Fruit fly (Drosophila melanogaster) whole organism, adult: Measurements from ENCODE around the gene Sec23.

Source experiments
- CG33017 ChIP-seq: fragments of 200-800 bp; sonication (Bioruptor generic); optimal IDR thresholded peaks from 2 replicates; lab custom pipeline; 2018; ENCODE audit warnings: missing biosample characterization, mild to moderate bottlenecking, missing genetic modification characterization, moderate library complexity
- CG7101 ChIP-seq: fragments of 200-800 bp; sonication (Bioruptor generic); optimal IDR thresholded peaks from 2 replicates; lab custom pipeline; 2018; ENCODE audit warnings: missing biosample characterization, mild to moderate bottlenecking, missing genetic modification characterization, moderate library complexity
- cic ChIP-seq: fragments of 200-800 bp; sonication (Bioruptor generic); optimal IDR thresholded peaks from 2 replicates; lab custom pipeline; 2017; ENCODE audit warnings: missing biosample characterization, mild to moderate bottlenecking, missing genetic modification characterization, moderate library complexity
- ovo ChIP-seq: fragments of 200-800 bp; sonication (Bioruptor generic); optimal IDR thresholded peaks from 2 replicates; lab custom pipeline; 2016; ENCODE audit warnings: missing biosample characterization, missing genetic modification characterization
- tj ChIP-seq: fragments of 200-800 bp; sonication (Bioruptor generic); optimal IDR thresholded peaks from 3 replicates; lab custom pipeline; 2017; ENCODE audit warnings: missing biosample characterization, mild to moderate bottlenecking, missing genetic modification characterization, moderate library complexity

DNA sequence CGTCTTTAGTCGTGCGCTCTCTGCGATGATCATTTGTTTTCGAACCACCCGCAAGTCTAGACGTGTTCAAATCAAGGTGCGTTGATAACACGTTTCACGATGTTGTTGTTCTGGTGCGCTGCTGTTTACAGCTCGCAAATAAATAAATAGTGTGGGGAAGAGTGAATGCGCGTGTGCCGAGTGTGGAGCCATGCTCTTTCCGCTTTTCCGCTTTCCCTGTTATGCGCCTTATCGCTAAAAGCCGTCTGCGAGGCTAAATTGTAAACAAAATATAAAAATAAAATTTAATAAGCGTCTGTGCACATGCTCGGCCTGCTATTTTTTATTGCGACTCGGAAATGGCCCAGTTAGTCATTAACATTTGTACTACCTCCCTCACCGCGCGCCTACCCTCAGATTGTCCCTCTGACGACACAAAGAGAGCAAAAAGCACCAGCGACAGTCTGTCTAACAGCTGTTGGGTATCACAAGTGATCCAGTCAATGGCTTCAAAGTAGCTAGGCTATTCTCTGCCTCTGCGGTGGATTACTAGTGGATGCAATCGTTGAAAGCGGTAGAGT is 23.9 kb downstream of the Sec23 start:
- TF ChIP-seq ovo (GFP tag; lab: Kevin White, UChicago) (peak; percentile 72), cic (GFP tag; lab: Kevin White, UChicago) (peak; percentile 96), CG33017 (tag; lab: Kevin White, UChicago) (peak; percentile 56), CG7101 (tag; lab: Kevin White, UChicago) (peak; percentile 67), tj (GFP tag; lab: Kevin White, UChicago) (peak; percentile 47)
